Worm (Caenorhabditis elegans): ENCODE results near the gene T22G5.3.

- no peak for TF ChIP-seq akir-1 (GFP tag; optimal IDR thresholded peaks at IDR 0.05)
- TF ChIP-seq unc-62 (GFP tag; optimal IDR thresholded peaks at IDR 0.05): no peak
- no peak for TF ChIP-seq snpc-4 (GFP tag; optimal IDR thresholded peaks at IDR 0.05)
- no peak for TF ChIP-seq snpc-4 (tag; optimal IDR thresholded peaks at IDR 0.05)
- TF ChIP-seq tbx-9 (tag; optimal IDR thresholded peaks at IDR 0.05; ENCODE audit: borderline replicate concordance): no peak
- no peak for TF ChIP-seq him-1 (tag; optimal IDR thresholded peaks at IDR 0.05)
- no peak for TF ChIP-seq rcor-1 (GFP tag; IDR thresholded peaks at IDR 0.05)
- no peak for TF ChIP-seq nfyb-1 (GFP tag; IDR thresholded peaks at IDR 0.05)
- TF ChIP-seq C17E4.6 (GFP tag; IDR thresholded peaks at IDR 0.05): no peak
- TF ChIP-seq lin-35 (GFP tag; optimal IDR thresholded peaks at IDR 0.05): no peak
Measured at ce11 chrV:13904446-13904845, 23.7 kb downstream of the T22G5.3 start, which contains the start of gene stdh-3.

Data from whole organism, young adult.